Fruit fly (Drosophila melanogaster): Measurements from ENCODE around the gene CG2924.

Gene CG2924

DNA sequence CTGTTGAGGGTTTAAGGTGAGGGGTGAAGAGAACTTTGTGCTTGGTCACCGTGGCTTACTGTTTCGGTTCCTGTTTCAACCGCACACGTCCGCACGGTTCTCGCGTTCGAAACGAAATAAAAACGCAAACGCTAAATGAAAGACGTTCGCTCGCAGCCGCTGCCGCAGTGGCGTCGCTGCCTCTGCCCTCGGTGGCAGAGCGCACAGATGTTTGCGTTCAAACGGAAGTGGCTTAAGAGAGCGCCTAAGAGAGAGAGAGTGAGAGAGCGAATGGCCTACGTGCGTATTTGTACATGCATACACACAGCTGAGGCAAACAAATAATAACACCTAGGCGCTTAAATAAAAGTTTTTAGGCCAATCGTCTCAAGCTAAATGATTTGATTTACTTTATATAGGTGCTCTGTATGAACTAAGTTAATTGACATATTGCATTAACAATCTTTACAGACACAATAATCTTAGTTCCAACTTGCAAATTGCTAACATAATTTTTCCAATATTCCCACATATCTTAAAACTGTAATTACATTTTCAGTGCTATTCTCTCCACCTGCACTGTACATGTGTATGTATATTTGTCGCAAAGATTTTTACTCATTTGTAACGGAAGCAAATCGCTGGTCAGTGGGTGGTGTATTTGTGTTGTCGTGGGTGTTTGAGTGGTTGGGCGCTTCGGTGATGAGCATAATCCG, 22.9 kb upstream of the CG2924 start, which contains the start of gene CG2865 (continued):
- TF ChIP-seq caup (GFP tag; optimal IDR thresholded peaks at IDR 0.05; ENCODE audit: severe bottlenecking) (peak; percentile 94), CG7372 (GFP tag; IDR thresholded peaks at IDR 0.05) (peak; percentile 88), CG2678 (tag; optimal IDR thresholded peaks at IDR 0.05) (peak; percentile 98), tll (GFP tag; optimal IDR thresholded peaks at IDR 0.05) (peak in 1 of 2 experiments; percentile 62), CG14860 (GFP tag; IDR thresholded peaks at IDR 0.05; ENCODE audit: partially characterized antibody) (no peak), salm (tag; optimal IDR thresholded peaks at IDR 0.05) (peak; percentile 95), vfl (GFP tag; optimal IDR thresholded peaks at IDR 0.05) (peak; percentile 78), insv (GFP tag; optimal IDR thresholded peaks at IDR 0.05) (peak; percentile 40 to 78), Dbx (GFP tag; IDR thresholded peaks at IDR 0.05) (peak; percentile 86), ewg (GFP tag; optimal IDR thresholded peaks at IDR 0.05) (peak; percentile 88), CG6791 (GFP tag; IDR thresholded peaks at IDR 0.05; ENCODE audit: partially characterized antibody) (peak; percentile 23; the same call in 1 of the 3 replicates), seq (GFP tag; IDR thresholded peaks at IDR 0.05) (peak; percentile 94), Abd-B (GFP tag; optimal IDR thresholded peaks at IDR 0.05) (peak; percentile 86), ken (GFP tag; IDR thresholded peaks at IDR 0.05) (peak; percentile 68; the same call in 1 of the 3 replicates), esg (GFP tag; conservative IDR thresholded peaks at IDR 0.05) (peak; percentile 85), CG1233 (GFP tag; optimal IDR thresholded peaks at IDR 0.05) (peak; percentile 94), CG9932 (GFP tag; IDR thresholded peaks at IDR 0.05) (peak; percentile 86), Nf-YB (GFP tag; optimal IDR thresholded peaks at IDR 0.05) (peak; percentile 85), CG31224 (GFP tag; IDR thresholded peaks at IDR 0.05) (peak; percentile 78), CG9727 (GFP tag; optimal IDR thresholded peaks at IDR 0.05) (peak; percentile 93), Tbp (GFP tag; optimal IDR thresholded peaks at IDR 0.05) (no peak), CG7745 (tag; optimal IDR thresholded peaks at IDR 0.05) (peak; percentile 52), CG1832 (GFP tag; optimal IDR thresholded peaks at IDR 0.05) (no peak), br (optimal IDR thresholded peaks at IDR 0.05) (no peak), sens (GFP tag) (peak; percentile 99), CoRest (tag; optimal IDR thresholded peaks at IDR 0.05) (peak; percentile 97), CG18262 (tag; optimal IDR thresholded peaks at IDR 0.05) (peak; percentile 95), ci (GFP tag; IDR thresholded peaks at IDR 0.05) (peak; percentile 87), Xrp1 (GFP tag; IDR thresholded peaks at IDR 0.05) (peak; percentile 94), pnt (GFP tag; optimal IDR thresholded peaks at IDR 0.05) (peak; percentile 88), vnd (GFP tag; IDR thresholded peaks at IDR 0.05; ENCODE audit: partially characterized antibody) (no peak), Ets65A (GFP tag) (peak; percentile 97), Oaz (GFP tag; IDR thresholded peaks at IDR 0.05) (peak; percentile 83), yki (optimal IDR thresholded peaks at IDR 0.05) (peak; percentile 47), sens-2 (GFP tag; IDR thresholded peaks at IDR 0.05) (peak; percentile 60), CG17361 (GFP tag; IDR thresholded peaks at IDR 0.05) (peak; percentile 96), CG10543 (GFP tag; optimal IDR thresholded peaks at IDR 0.05) (peak; percentile 98), CG31365 (tag; optimal IDR thresholded peaks at IDR 0.05) (peak; percentile 86), lov (optimal IDR thresholded peaks at IDR 0.05) (no peak), lov (GFP tag; IDR thresholded peaks at IDR 0.05) (no peak), D19B (GFP tag; optimal IDR thresholded peaks at IDR 0.05) (peak; percentile 87), knrl (GFP tag; IDR thresholded peaks at IDR 0.05; ENCODE audit: partially characterized antibody) (peak; percentile 26; the same call in 1 of the 3 replicates), Elba2 (GFP tag; optimal IDR thresholded peaks at IDR 0.05) (no peak), ssp (GFP tag; IDR thresholded peaks at IDR 0.05) (peak; percentile 61), hb (GFP tag; IDR thresholded peaks at IDR 0.05; ENCODE audit: partially characterized antibody) (no peak), CG9817 (tag; optimal IDR thresholded peaks at IDR 0.05) (peak; percentile 93), CG14965 (GFP tag; optimal IDR thresholded peaks at IDR 0.05; ENCODE audit: borderline replicate concordance) (peak; percentile 74), cas (GFP tag; IDR thresholded peaks at IDR 0.05) (peak; percentile 74), chm (GFP tag; IDR thresholded peaks at IDR 0.05) (peak; percentile 86), CG5180 (GFP tag; optimal IDR thresholded peaks at IDR 0.05) (peak; percentile 87)

Measured in whole organism, embryonic.